Worm (Caenorhabditis elegans) whole organism, L2 larva: ENCODE measurements around the gene ncs-3.

Experiments used
- C34F6.9 ChIP-seq: fragments of 150-350 bp; optimal IDR thresholded peaks from 2 replicates; lab custom pipeline; 2014; ENCODE audit warnings: missing biosample characterization, missing genetic modification characterization
- F13H6.1 ChIP-seq: sonication (generic microtip); optimal IDR thresholded peaks from 2 replicates; lab custom pipeline; 2016; ENCODE audit warnings: missing genetic modification characterization, missing compliant biosample characterization
- R02D3.7 ChIP-seq: fragments of 150-350 bp; optimal IDR thresholded peaks from 2 replicates; lab custom pipeline; 2014; ENCODE audit warnings: missing biosample characterization, missing genetic modification characterization
- Y55F3AM.14 ChIP-seq: fragments of 200-800 bp; sonication (Bioruptor generic); optimal IDR thresholded peaks from 2 replicates; lab custom pipeline; 2018; ENCODE audit warnings: mild to moderate bottlenecking, missing genetic modification characterization, missing compliant biosample characterization
- alr-1 ChIP-seq: fragments of 150-350 bp; optimal IDR thresholded peaks from 2 replicates; lab custom pipeline; 2014; ENCODE audit warnings: missing biosample characterization, missing genetic modification characterization
- aly-2 ChIP-seq: fragments of 150-350 bp; optimal IDR thresholded peaks from 2 replicates; lab custom pipeline; 2014; ENCODE audit warnings: missing biosample characterization, missing genetic modification characterization
- ama-1 ChIP-seq: fragments of 150-350 bp; optimal IDR thresholded peaks from 2 replicates; lab custom pipeline; 2018; ENCODE audit warnings: inconsistent platforms
- blmp-1 ChIP-seq: sonication (generic microtip); optimal IDR thresholded peaks from 2 replicates; lab custom pipeline; 2017; ENCODE audit warnings: missing genetic modification characterization, mild to moderate bottlenecking, missing compliant biosample characterization, antibody characterized with exemption, moderate library complexity; ENCODE audit not compliant: insufficient read depth
- ceh-82 ChIP-seq: fragments of 150-350 bp; optimal IDR thresholded peaks from 2 replicates; lab custom pipeline; 2014; ENCODE audit warnings: missing biosample characterization, missing genetic modification characterization
- dmd-4 ChIP-seq: sonication (generic microtip); optimal IDR thresholded peaks from 2 replicates; lab custom pipeline; 2017; ENCODE audit warnings: missing biosample characterization, missing genetic modification characterization
- fos-1 ChIP-seq: fragments of 150-350 bp; optimal IDR thresholded peaks from 2 replicates; lab custom pipeline; 2014; ENCODE audit warnings: missing biosample characterization, missing genetic modification characterization
- gmeb-1 ChIP-seq: fragments of 150-350 bp; optimal IDR thresholded peaks from 2 replicates; lab custom pipeline; 2014; ENCODE audit warnings: missing biosample characterization, missing genetic modification characterization
- lin-13 ChIP-seq: fragments of 150-350 bp; optimal IDR thresholded peaks from 2 replicates; lab custom pipeline; 2014; ENCODE audit warnings: missing biosample characterization, missing genetic modification reagents, missing genetic modification characterization
- lin-39 ChIP-seq: fragments of 150-350 bp; optimal IDR thresholded peaks from 2 replicates; lab custom pipeline; 2014; ENCODE audit warnings: missing biosample characterization, missing genetic modification reagents, missing genetic modification characterization
- lsy-2 ChIP-seq, 2 experiments: fragments of 150-350 bp in 1 of 2; sonication (generic microtip) in 1 of 2; optimal IDR thresholded peaks; 2 replicates each; lab custom pipeline; 2014 to 2017; ENCODE audit warnings: missing biosample characterization in 2 of 2, missing genetic modification characterization in 2 of 2
- mab-5 ChIP-seq: fragments of 150-350 bp; optimal IDR thresholded peaks from 2 replicates; lab custom pipeline; 2014; ENCODE audit warnings: missing biosample characterization, missing genetic modification characterization
- mbf-1 ChIP-seq: sonication (generic microtip); optimal IDR thresholded peaks from 2 replicates; lab custom pipeline; 2017; ENCODE audit warnings: missing biosample characterization, missing genetic modification characterization
- mdl-1 ChIP-seq, 2 experiments: fragments of 150-350 bp in 1 of 2; sonication (generic microtip) in 1 of 2; optimal IDR thresholded peaks; 2 replicates each; lab custom pipeline; 2017; ENCODE audit warnings: missing biosample characterization in 2 of 2, missing genetic modification characterization in 2 of 2
- nhr-10 ChIP-seq: sonication (generic microtip); optimal IDR thresholded peaks from 2 replicates; lab custom pipeline; 2017; ENCODE audit warnings: missing biosample characterization, missing genetic modification characterization
- nhr-129 ChIP-seq: fragments of 150-350 bp; optimal IDR thresholded peaks from 2 replicates; lab custom pipeline; 2014; ENCODE audit warnings: missing biosample characterization, missing genetic modification characterization
- nhr-21 ChIP-seq: fragments of 150-350 bp; optimal IDR thresholded peaks from 2 replicates; lab custom pipeline; 2014; ENCODE audit warnings: missing biosample characterization, missing genetic modification characterization
- nhr-23 ChIP-seq: fragments of 150-350 bp; optimal IDR thresholded peaks from 2 replicates; lab custom pipeline; 2014; ENCODE audit warnings: missing biosample characterization, missing genetic modification reagents, missing genetic modification characterization
- nhr-237 ChIP-seq: fragments of 150-350 bp; optimal IDR thresholded peaks from 2 replicates; lab custom pipeline; 2014; ENCODE audit warnings: missing biosample characterization, missing genetic modification characterization
- nhr-25 ChIP-seq: fragments of 150-350 bp; sonication (generic microtip); optimal IDR thresholded peaks from 3 replicates; lab custom pipeline; 2014; ENCODE audit warnings: missing biosample characterization, missing genetic modification characterization
- nhr-6 ChIP-seq: fragments of 150-350 bp; optimal IDR thresholded peaks from 2 replicates; lab custom pipeline; 2014; ENCODE audit warnings: missing biosample characterization, missing genetic modification characterization
- nhr-77 ChIP-seq: fragments of 150-350 bp; optimal IDR thresholded peaks from 2 replicates; lab custom pipeline; 2014; ENCODE audit warnings: missing biosample characterization, missing genetic modification characterization
- sem-4 ChIP-seq: fragments of 150-350 bp; optimal IDR thresholded peaks from 2 replicates; lab custom pipeline; 2014; ENCODE audit warnings: missing biosample characterization, missing genetic modification reagents, missing genetic modification characterization
- skn-1 ChIP-seq: sonication (generic microtip); optimal IDR thresholded peaks from 2 replicates; lab custom pipeline; 2017; ENCODE audit warnings: missing biosample characterization, missing genetic modification characterization
- sma-9 ChIP-seq, 2 experiments: fragments of 150-350 bp in 1 of 2; sonication (generic microtip) in 1 of 2; optimal IDR thresholded peaks; 2 replicates each; lab custom pipeline; 2014 to 2016; ENCODE audit warnings: missing genetic modification characterization in 2 of 2, mild to moderate bottlenecking in 1 of 2, missing biosample characterization in 1 of 2, missing compliant biosample characterization in 1 of 2, missing genetic modification reagents in 1 of 2, moderate library complexity in 1 of 2
- unc-55 ChIP-seq: fragments of 150-350 bp; sonication (generic microtip); optimal IDR thresholded peaks from 3 replicates; lab custom pipeline; 2014; ENCODE audit warnings: missing biosample characterization, missing genetic modification reagents, missing genetic modification characterization
- unc-62 ChIP-seq: fragments of 150-350 bp; optimal IDR thresholded peaks from 2 replicates; lab custom pipeline; 2014; ENCODE audit warnings: missing biosample characterization, missing genetic modification reagents, missing genetic modification characterization
- zag-1 ChIP-seq: fragments of 150-350 bp; optimal IDR thresholded peaks from 2 replicates; lab custom pipeline; 2014; ENCODE audit warnings: missing biosample characterization, missing genetic modification characterization
- ztf-1 ChIP-seq: fragments of 200-800 bp; sonication (Bioruptor generic); conservative IDR thresholded peaks from 2 replicates; pipeline ENCODE4 v1.3.6; 2022; ENCODE audit warnings: missing genetic modification characterization, missing compliant biosample characterization
- ztf-11 ChIP-seq: sonication (generic microtip); optimal IDR thresholded peaks from 2 replicates; lab custom pipeline; 2017; ENCODE audit warnings: missing biosample characterization, missing genetic modification characterization
- ztf-4 ChIP-seq: fragments of 150-350 bp; optimal IDR thresholded peaks from 2 replicates; lab custom pipeline; 2014; ENCODE audit warnings: missing biosample characterization, missing genetic modification characterization

ncs-3 gene

DNA sequence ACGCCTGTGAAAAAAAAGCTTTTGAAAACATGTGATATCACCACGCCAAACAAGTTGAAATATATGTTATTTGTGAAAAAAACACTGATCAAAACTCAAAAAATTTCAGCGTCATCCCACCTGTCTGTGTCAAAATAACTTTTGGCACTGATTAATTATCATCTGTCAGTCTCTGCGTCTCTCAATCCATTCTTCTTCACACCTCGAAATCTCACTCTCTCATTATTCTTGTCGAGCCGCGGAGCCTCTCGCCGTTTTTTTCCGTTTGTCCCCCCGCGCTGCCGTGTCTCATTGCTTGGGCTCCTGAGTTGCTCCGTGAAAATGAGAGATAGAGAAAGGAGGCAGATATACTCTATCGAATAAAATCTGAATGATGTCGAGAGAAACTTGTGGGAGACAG lies 2.8 kb upstream of the ncs-3 start (continued):
- TF ChIP-seq lsy-2 (tag; optimal IDR thresholded peaks at IDR 0.05; lab: Kevin White, UChicago) (peak in 1 of 2 experiments; percentile 24), unc-55 (GFP tag; lab: Kevin White, UChicago) (no peak), sma-9 (GFP tag; optimal IDR thresholded peaks at IDR 0.05; lab: Kevin White, UChicago) (peak; percentile 45), sma-9 (tag; optimal IDR thresholded peaks at IDR 0.05; lab: Kevin White, UChicago) (no peak), nhr-6 (tag; lab: Kevin White, UChicago) (no peak), ama-1 (lab: Kevin White, UChicago) (no peak), mbf-1 (tag; lab: Kevin White, UChicago) (no peak), ztf-1 (GFP tag; lab: Robert Waterston, UW) (no peak), zag-1 (tag; lab: Kevin White, UChicago) (no peak), ztf-4 (no peak), mab-5 (peak; percentile 28), F13H6.1 (peak; percentile 69), R02D3.7 (tag; lab: Kevin White, UChicago) (no peak), Y55F3AM.14 (GFP tag; lab: Kevin White, UChicago) (no peak), dmd-4 (tag; lab: Kevin White, UChicago) (no peak), nhr-10 (tag; lab: Kevin White, UChicago) (no peak), blmp-1 (tag; lab: Kevin White, UChicago) (no peak), lin-39 (no peak), fos-1 (tag; lab: Kevin White, UChicago) (no peak), nhr-23 (tag; lab: Kevin White, UChicago) (no peak), nhr-21 (tag; lab: Kevin White, UChicago) (no peak), skn-1 (tag; lab: Kevin White, UChicago) (no peak), alr-1 (tag; lab: Kevin White, UChicago) (no peak), C34F6.9 (tag; lab: Kevin White, UChicago) (peak; percentile 42)

ce11 chrX:1052960-1053359 lies 921 bp upstream of the ncs-3 start:
- TF ChIP-seq zag-1 (tag; lab: Kevin White, UChicago) (no peak), unc-55 (GFP tag; lab: Kevin White, UChicago) (no peak)

- no peak for TF ChIP-seq mab-5
- TF ChIP-seq lin-13 (GFP tag; lab: Kevin White, UChicago): no peak
- no peak for TF ChIP-seq aly-2 (tag; lab: Kevin White, UChicago)
- no peak for TF ChIP-seq nhr-25 (tag; lab: Kevin White, UChicago)
- no peak for TF ChIP-seq lin-39
- TF ChIP-seq dmd-4 (tag; lab: Kevin White, UChicago): no peak
- no peak for TF ChIP-seq nhr-10 (tag; lab: Kevin White, UChicago)
- TF ChIP-seq nhr-237 (tag; lab: Kevin White, UChicago): no peak
- TF ChIP-seq ztf-11: no peak
- no peak for TF ChIP-seq nhr-129 (tag; lab: Kevin White, UChicago)
- TF ChIP-seq alr-1 (tag; lab: Kevin White, UChicago): no peak
Measured at ce11 chrX:1057821-1058377, 4.0 kb downstream of the ncs-3 start.

- TF ChIP-seq nhr-23 (tag; lab: Kevin White, UChicago) (no peak), mab-5 (peak; percentile 79)
Measured at ce11 chrX:1060705-1061104, 6.8 kb downstream of the ncs-3 start.

DNA sequence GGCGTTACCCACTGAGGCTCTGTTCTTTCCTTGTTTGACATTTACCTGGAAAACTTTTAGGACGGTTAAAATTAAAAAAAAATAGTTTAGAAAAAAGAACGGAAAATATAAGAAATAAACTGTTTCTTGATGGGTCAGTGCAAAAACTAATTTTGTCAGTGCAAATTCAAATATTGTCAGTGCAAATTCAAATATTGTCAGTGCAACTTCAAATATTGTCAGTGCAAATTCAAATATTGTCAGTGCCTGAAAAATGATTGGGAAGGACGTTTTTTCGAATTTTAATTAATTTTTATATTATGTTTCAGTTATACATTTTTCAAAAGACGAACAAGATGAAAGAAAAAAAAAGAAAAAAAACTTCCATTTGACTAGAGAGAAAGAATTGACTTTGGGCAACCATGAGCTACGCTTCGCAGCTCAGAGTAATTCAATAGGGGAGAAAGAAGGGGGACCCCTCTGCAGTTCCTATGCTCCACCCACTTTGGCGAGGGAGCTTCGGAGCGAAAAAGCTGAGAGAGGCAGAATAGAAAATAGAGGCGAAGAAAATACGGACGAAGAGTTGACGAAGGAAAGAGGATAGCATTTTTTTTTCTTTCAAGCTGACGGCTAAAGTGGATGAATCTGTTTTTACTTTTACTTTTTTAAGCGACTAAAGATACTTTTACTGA lies 8.7 kb downstream of the ncs-3 start, which contains the start of gene unc-1:
Gene unc-1, minus strand, starts transcription at position 51 of the 671 bp plus-strand sequence.
- TF ChIP-seq zag-1 (tag; lab: Kevin White, UChicago): peak; percentile 76
- TF ChIP-seq sem-4 (tag; lab: Kevin White, UChicago): peak; percentile 63
- no peak for TF ChIP-seq mab-5
- TF ChIP-seq F13H6.1: peak; percentile 53
- TF ChIP-seq dmd-4 (tag; lab: Kevin White, UChicago): no peak
- TF ChIP-seq nhr-129 (tag; lab: Kevin White, UChicago): peak; percentile 23
- no peak for TF ChIP-seq ceh-82 (tag; lab: Kevin White, UChicago)
- TF ChIP-seq mdl-1 (tag; optimal IDR thresholded peaks at IDR 0.05; lab: Kevin White, UChicago): peak in 1 of 2 experiments; percentile 3
- TF ChIP-seq lsy-2 (tag; optimal IDR thresholded peaks at IDR 0.05; lab: Kevin White, UChicago): peak in 1 of 2 experiments; percentile 43
- no peak for TF ChIP-seq nhr-77
- no peak for TF ChIP-seq gmeb-1
- no peak for TF ChIP-seq ama-1 (lab: Kevin White, UChicago)
- TF ChIP-seq unc-62 (GFP tag; lab: Kevin White, UChicago): no peak
- TF ChIP-seq unc-55 (GFP tag; lab: Kevin White, UChicago): peak; percentile 22
- peak; percentile 34 for TF ChIP-seq C34F6.9 (tag; lab: Kevin White, UChicago)
